Worm (Caenorhabditis elegans) whole organism, L4 larva: Measurements from ENCODE around the gene vha-20.
A peak's percentile ranks its signal among the peaks of the same experiment; 100 is the strongest.

Source experiments
- D1046.2 ChIP-seq: fragments of 200-800 bp; sonication (Bioruptor generic); IDR thresholded peaks from 2 replicates; pipeline ENCODE4 v1.3.6; 2022; ENCODE audit warnings: missing genetic modification characterization, missing compliant biosample characterization
- F26F4.8 ChIP-seq: fragments of 200-800 bp; sonication (Bioruptor generic); conservative IDR thresholded peaks from 2 replicates; pipeline ENCODE4 v1.3.6; 2022; ENCODE audit warnings: missing genetic modification characterization, missing compliant biosample characterization
- F44E2.7 ChIP-seq: fragments of 200-800 bp; sonication (Bioruptor generic); IDR thresholded peaks from 2 replicates; pipeline ENCODE4 v2.1.2; 2022; ENCODE audit warnings: missing genetic modification characterization, missing compliant biosample characterization
- T20F7.1 ChIP-seq: fragments of 200-800 bp; sonication (Bioruptor generic); optimal IDR thresholded peaks from 2 replicates; lab custom pipeline; 2018; ENCODE audit warnings: mild to moderate bottlenecking, missing genetic modification characterization, missing compliant biosample characterization
- Y5F2A.4 ChIP-seq: fragments of 200-800 bp; sonication (Bioruptor generic); optimal IDR thresholded peaks from 2 replicates; lab custom pipeline; 2018; ENCODE audit warnings: mild to moderate bottlenecking, missing genetic modification characterization, missing compliant biosample characterization
- Y75B8A.6 ChIP-seq: fragments of 200-800 bp; sonication (Bioruptor generic); IDR thresholded peaks from 2 replicates; pipeline ENCODE4 v1.3.6; 2022; ENCODE audit warnings: missing genetic modification reagents, missing genetic modification characterization, missing compliant biosample characterization
- arid-1 ChIP-seq: fragments of 200-800 bp; sonication (Bioruptor generic); conservative IDR thresholded peaks from 2 replicates; pipeline ENCODE4 v1.3.6; 2022; ENCODE audit warnings: missing genetic modification reagents, missing genetic modification characterization, missing compliant biosample characterization
- ceh-20 ChIP-seq: fragments of 200-800 bp; sonication (Bioruptor generic); IDR thresholded peaks from 2 replicates; pipeline ENCODE4 v1.3.6; 2022; ENCODE audit warnings: missing genetic modification reagents, missing genetic modification characterization, missing compliant biosample characterization
- ceh-44 ChIP-seq: fragments of 200-800 bp; sonication (Bioruptor generic); IDR thresholded peaks from 2 replicates; pipeline ENCODE4 v1.3.6; 2022; ENCODE audit warnings: missing genetic modification reagents, missing genetic modification characterization, missing compliant biosample characterization
- ceh-82 ChIP-seq: sonication (generic microtip); optimal IDR thresholded peaks from 2 replicates; lab custom pipeline; 2017; ENCODE audit warnings: missing biosample characterization, missing genetic modification characterization
- daf-16 ChIP-seq, 3 experiments: sonication (generic microtip); optimal IDR thresholded peaks; 2 replicates each; lab custom pipeline; 2016 to 2017; ENCODE audit warnings: missing genetic modification characterization in 3 of 3, missing genetic modification reagents in 3 of 3, mild to moderate bottlenecking in 2 of 3, missing compliant biosample characterization in 2 of 3, missing biosample characterization in 1 of 3, moderate library complexity in 1 of 3
- dmd-6 ChIP-seq: fragments of 200-800 bp; sonication (Bioruptor generic); IDR thresholded peaks from 2 replicates; pipeline ENCODE4 v1.3.6; 2022; ENCODE audit warnings: missing genetic modification reagents, missing genetic modification characterization, missing compliant biosample characterization
- dmd-9 ChIP-seq: fragments of 200-800 bp; sonication (Bioruptor generic); IDR thresholded peaks from 2 replicates; pipeline ENCODE4 v1.3.6; 2022; ENCODE audit warnings: missing genetic modification reagents, missing genetic modification characterization, missing compliant biosample characterization
- dpl-1 ChIP-seq: fragments of 150-350 bp; optimal IDR thresholded peaks from 2 replicates; lab custom pipeline; 2014; ENCODE audit warnings: missing biosample characterization, missing genetic modification reagents, missing genetic modification characterization
- dve-1 ChIP-seq: sonication (generic microtip); optimal IDR thresholded peaks from 2 replicates; lab custom pipeline; 2017; ENCODE audit warnings: antibody characterized with exemption, mild to moderate bottlenecking, missing genetic modification characterization, missing compliant biosample characterization; ENCODE audit not compliant: insufficient read depth
- egl-43 ChIP-seq: fragments of 200-800 bp; sonication (Bioruptor generic); IDR thresholded peaks from 2 replicates; pipeline ENCODE4 v1.3.6; 2022; ENCODE audit warnings: missing genetic modification reagents, missing genetic modification characterization, missing compliant biosample characterization
- fos-1 ChIP-seq: fragments of 150-350 bp; optimal IDR thresholded peaks from 2 replicates; lab custom pipeline; 2014; ENCODE audit warnings: missing biosample characterization, missing genetic modification characterization
- hif-1 ChIP-seq, 2 experiments: sonication (generic microtip); optimal IDR thresholded peaks; 2 replicates each; lab custom pipeline; 2016 to 2017; ENCODE audit warnings: missing compliant biosample characterization in 2 of 2, missing genetic modification characterization in 2 of 2, missing genetic modification reagents in 2 of 2, missing genotype in 2 of 2, mild to moderate bottlenecking in 1 of 2
- hlh-30 ChIP-seq: sonication (generic microtip); optimal IDR thresholded peaks from 2 replicates; lab custom pipeline; 2017; ENCODE audit warnings: antibody characterized with exemption, mild to moderate bottlenecking, missing genetic modification characterization, missing compliant biosample characterization; ENCODE audit not compliant: insufficient read depth
- hmg-1.1 ChIP-seq: fragments of 200-800 bp; sonication (Bioruptor generic); IDR thresholded peaks from 2 replicates; pipeline ENCODE4 v1.3.6; 2022; ENCODE audit warnings: missing genetic modification reagents, missing genetic modification characterization, missing compliant biosample characterization
- jun-1 ChIP-seq: fragments of 150-350 bp; optimal IDR thresholded peaks from 2 replicates; lab custom pipeline; 2014; ENCODE audit warnings: missing biosample characterization, missing genetic modification reagents, missing genetic modification characterization
- lim-7 ChIP-seq: fragments of 200-800 bp; sonication (Bioruptor generic); IDR thresholded peaks from 2 replicates; pipeline ENCODE4 v1.3.6; 2022; ENCODE audit warnings: missing genetic modification characterization, missing compliant biosample characterization
- lsy-2 ChIP-seq, 2 experiments: fragments of 150-350 bp in 1 of 2; sonication (generic microtip) in 1 of 2; optimal IDR thresholded peaks; 2 replicates each; lab custom pipeline; 2014 to 2017; ENCODE audit warnings: missing biosample characterization in 2 of 2, missing genetic modification characterization in 2 of 2
- madf-5 ChIP-seq, 2 experiments: fragments of 200-800 bp; sonication (Bioruptor generic); IDR thresholded peaks; 2 replicates each; pipeline ENCODE4 v1.3.6; 2022; ENCODE audit warnings: missing compliant biosample characterization in 2 of 2, missing genetic modification characterization in 2 of 2
- mdt-29 ChIP-seq: fragments of 200-800 bp; sonication (Bioruptor generic); IDR thresholded peaks from 2 replicates; pipeline ENCODE4 v1.3.6; 2022; ENCODE audit warnings: missing genetic modification reagents, missing genetic modification characterization, missing compliant biosample characterization
- mep-1 ChIP-seq: fragments of 150-350 bp; sonication (generic microtip); optimal IDR thresholded peaks from 3 replicates; lab custom pipeline; 2014; ENCODE audit warnings: missing biosample characterization, missing genetic modification characterization
- mxl-3 ChIP-seq: fragments of 200-800 bp; sonication (Bioruptor generic); optimal IDR thresholded peaks from 2 replicates; lab custom pipeline; 2018; ENCODE audit warnings: mild to moderate bottlenecking, missing genetic modification characterization, missing compliant biosample characterization
- nhr-102 ChIP-seq: sonication (generic microtip); optimal IDR thresholded peaks from 2 replicates; lab custom pipeline; 2016; ENCODE audit warnings: mild to moderate bottlenecking, missing genetic modification characterization, moderate library complexity, missing compliant biosample characterization
- nhr-237 ChIP-seq: sonication (generic microtip); optimal IDR thresholded peaks from 2 replicates; lab custom pipeline; 2017; ENCODE audit warnings: missing biosample characterization, missing genetic modification characterization
- nhr-28 ChIP-seq: fragments of 150-350 bp; optimal IDR thresholded peaks from 2 replicates; lab custom pipeline; 2014; ENCODE audit warnings: missing biosample characterization, missing genetic modification characterization
- nhr-42 ChIP-seq: fragments of 200-800 bp; sonication (Bioruptor generic); IDR thresholded peaks from 2 replicates; pipeline ENCODE4 v1.3.6; 2022; ENCODE audit warnings: missing genetic modification characterization, missing compliant biosample characterization
- php-3 ChIP-seq: fragments of 200-800 bp; sonication (Bioruptor generic); IDR thresholded peaks from 2 replicates; pipeline ENCODE4 v1.3.6; 2022; ENCODE audit warnings: missing genetic modification reagents, missing genetic modification characterization, missing compliant biosample characterization
- rbr-2 ChIP-seq: sonication (generic microtip); optimal IDR thresholded peaks from 2 replicates; lab custom pipeline; 2016; ENCODE audit warnings: missing genotype, missing genetic modification characterization, missing compliant biosample characterization
- saeg-2 ChIP-seq: fragments of 200-800 bp; sonication (Bioruptor generic); IDR thresholded peaks from 2 replicates; pipeline ENCODE4 v1.3.6; 2022; ENCODE audit warnings: missing genetic modification reagents, missing genetic modification characterization, missing compliant biosample characterization
- set-16 ChIP-seq: fragments of 200-800 bp; sonication (Bioruptor generic); IDR thresholded peaks from 2 replicates; pipeline ENCODE4 v1.3.6; 2022; ENCODE audit warnings: missing genetic modification reagents, missing genetic modification characterization, missing compliant biosample characterization
- skn-1 ChIP-seq: fragments of 150-350 bp; optimal IDR thresholded peaks from 2 replicates; lab custom pipeline; 2014; ENCODE audit warnings: missing biosample characterization, missing genetic modification characterization
- snpc-1.2 ChIP-seq: fragments of 200-800 bp; sonication (Bioruptor generic); IDR thresholded peaks from 2 replicates; pipeline ENCODE4 v1.3.6; 2022; ENCODE audit warnings: missing genetic modification reagents, missing genetic modification characterization, missing compliant biosample characterization
- tra-1 ChIP-seq: fragments of 200-800 bp; sonication (Bioruptor generic); IDR thresholded peaks from 2 replicates; pipeline ENCODE4 v1.3.6; 2022; ENCODE audit warnings: missing genetic modification reagents, missing genetic modification characterization, missing compliant biosample characterization
- zfp-3 ChIP-seq: fragments of 200-800 bp; sonication (Bioruptor generic); conservative IDR thresholded peaks from 2 replicates; pipeline ENCODE4 v1.3.6; 2022; ENCODE audit warnings: missing genetic modification reagents, missing genetic modification characterization, missing compliant biosample characterization
- ztf-7 ChIP-seq: fragments of 150-350 bp; optimal IDR thresholded peaks from 2 replicates; lab custom pipeline; 2014; ENCODE audit warnings: missing biosample characterization, missing genetic modification characterization

Gene vha-20

ce11 chrX:14115480-14116161, 48.7 kb downstream of the vha-20 start, which contains the start of gene F28H6.7 (continued):
- TF ChIP-seq zfp-3 (GFP tag; lab: Robert Waterston, UW) (0 out of 2 replicates have a peak, but pooled peaks have one; percentile 25), Y5F2A.4 (peak; percentile 52), Y75B8A.6 (GFP tag; lab: Robert Waterston, UW) (0 out of 2 replicates have a peak, but pooled peaks have one; percentile 11), nhr-28 (tag; lab: Kevin White, UChicago) (peak; percentile 17), skn-1 (tag; lab: Kevin White, UChicago) (no peak), rbr-2 (tag; lab: Kevin White, UChicago) (peak; percentile 61), hlh-30 (peak; percentile 48), T20F7.1 (peak; percentile 18), jun-1 (no peak), nhr-42 (GFP tag; lab: Robert Waterston, UW) (no peak), nhr-102 (peak; percentile 43), mep-1 (peak; percentile 52), php-3 (peak; percentile 58; the same call in 1 of the 2 replicates), saeg-2 (0 out of 2 replicates have a peak, but pooled peaks have one; percentile 16), dmd-6 (GFP tag; lab: Robert Waterston, UW) (peak; percentile 43; the same call in 1 of the 2 replicates), tra-1 (GFP tag; lab: Robert Waterston, UW) (peak; percentile 59; the same call in 1 of the 2 replicates), egl-43 (peak; percentile 92), ceh-82 (tag; lab: Kevin White, UChicago) (no peak), mxl-3 (GFP tag; lab: Kevin White, UChicago) (no peak), F26F4.8 (GFP tag; lab: Robert Waterston, UW) (0 out of 2 replicates have a peak, but pooled peaks have one; percentile 55), nhr-237 (tag; lab: Kevin White, UChicago) (no peak), lsy-2 (tag; optimal IDR thresholded peaks at IDR 0.05; lab: Kevin White, UChicago) (no peak), F44E2.7 (GFP tag; lab: Robert Waterston, UW) (0 out of 2 replicates have a peak, but pooled peaks have one; percentile 47), set-16 (GFP tag; lab: Robert Waterston, UW) (no peak; the same call in 1 of the 2 replicates), D1046.2 (GFP tag; lab: Robert Waterston, UW) (peak; percentile 75; the same call in 1 of the 2 replicates), ceh-20 (GFP tag; lab: Robert Waterston, UW) (peak; percentile 63; the same call in 1 of the 2 replicates), daf-16 (GFP tag; optimal IDR thresholded peaks at IDR 0.05; lab: Kevin White, UChicago) (peak; percentile 10 to 58), daf-16 (tag; optimal IDR thresholded peaks at IDR 0.05; lab: Kevin White, UChicago) (peak; percentile 42), arid-1 (GFP tag; lab: Robert Waterston, UW) (peak; percentile 68), dmd-9 (GFP tag; lab: Robert Waterston, UW) (peak; percentile 82), madf-5 (GFP tag; IDR thresholded peaks at IDR 0.05; lab: Robert Waterston, UW) (peak in 1 of 2 experiments; percentile 30; a peak in 1 of 4 replicates), dve-1 (tag; lab: Kevin White, UChicago) (no peak), dpl-1 (GFP tag; lab: Kevin White, UChicago) (peak; percentile 32), snpc-1.2 (GFP tag; lab: Robert Waterston, UW) (peak; percentile 76), lim-7 (GFP tag; lab: Robert Waterston, UW) (peak; percentile 84), hif-1 (tag; optimal IDR thresholded peaks at IDR 0.05; lab: Kevin White, UChicago) (no peak), ztf-7 (tag; lab: Kevin White, UChicago) (peak; percentile 17), mdt-29 (no peak)
- TF ChIP-seq, all 104 proteins: peak for 44

ce11 chrX:14113347-14113746, 51.0 kb downstream of the vha-20 start, which contains the start of gene nhr-281:
TSS of gene nhr-281 (minus strand) at chrX:14113447.
- TF ChIP-seq fos-1 (no peak), hmg-1.1 (GFP tag; lab: Robert Waterston, UW) (no peak), mep-1 (no peak), dpl-1 (GFP tag; lab: Kevin White, UChicago) (no peak), ceh-44 (GFP tag; lab: Robert Waterston, UW) (no peak)
